Worm (Caenorhabditis elegans) whole organism, midembryonic: Measurements from ENCODE around the gene try-8.

Experiments used
- T22C8.4 ChIP-seq: fragments of 200-800 bp; sonication (Bioruptor generic); IDR thresholded peaks from 2 replicates; pipeline ENCODE4 v1.3.6; 2022; ENCODE audit warnings: missing genetic modification characterization, missing compliant biosample characterization
- flt-1 ChIP-seq: fragments of 200-800 bp; sonication (Bioruptor generic); IDR thresholded peaks from 2 replicates; pipeline ENCODE4 v1.3.6; 2022; ENCODE audit warnings: missing genetic modification characterization, missing compliant biosample characterization
- klf-2 ChIP-seq: fragments of 200-800 bp; sonication (Bioruptor generic); conservative IDR thresholded peaks from 2 replicates; pipeline ENCODE4 v1.3.6; 2022; ENCODE audit warnings: missing genetic modification reagents, missing genetic modification characterization, missing compliant biosample characterization
- med-1 ChIP-seq: sonication (generic microtip); optimal IDR thresholded peaks from 2 replicates; lab custom pipeline; 2017; ENCODE audit warnings: missing genetic modification characterization, mild to moderate bottlenecking, missing compliant biosample characterization, antibody characterized with exemption, missing genetic modification reagents; ENCODE audit not compliant: insufficient read depth
- ztf-29 ChIP-seq: fragments of 200-800 bp; sonication (Bioruptor generic); IDR thresholded peaks from 2 replicates; pipeline ENCODE4 v1.3.6; 2022; ENCODE audit warnings: missing genetic modification reagents, missing genetic modification characterization, missing compliant biosample characterization

ce11 chrV:7434805-7435363, 19.3 kb downstream of the try-8 start:
- TF ChIP-seq flt-1 (GFP tag; lab: Robert Waterston, UW) (no peak), med-1 (no peak), T22C8.4 (no peak), ztf-29 (GFP tag; lab: Robert Waterston, UW) (no peak), klf-2 (GFP tag; lab: Robert Waterston, UW) (no peak)
